Fruit fly (Drosophila melanogaster) whole organism, larva: ENCODE measurements around the gene CG11951.

Experiments used
- noc ChIP-seq: fragments of 200-800 bp; sonication (Bioruptor generic); optimal IDR thresholded peaks from 3 replicates; lab custom pipeline; 2019; ENCODE audit warnings: missing biosample characterization, mild to moderate bottlenecking, missing genetic modification characterization, moderate library complexity

The CG11951 gene

dm6 chr3R:29207996-29208395, 30.5 kb downstream of the CG11951 start:
- TF ChIP-seq noc, result peak; percentile 32

DNA sequence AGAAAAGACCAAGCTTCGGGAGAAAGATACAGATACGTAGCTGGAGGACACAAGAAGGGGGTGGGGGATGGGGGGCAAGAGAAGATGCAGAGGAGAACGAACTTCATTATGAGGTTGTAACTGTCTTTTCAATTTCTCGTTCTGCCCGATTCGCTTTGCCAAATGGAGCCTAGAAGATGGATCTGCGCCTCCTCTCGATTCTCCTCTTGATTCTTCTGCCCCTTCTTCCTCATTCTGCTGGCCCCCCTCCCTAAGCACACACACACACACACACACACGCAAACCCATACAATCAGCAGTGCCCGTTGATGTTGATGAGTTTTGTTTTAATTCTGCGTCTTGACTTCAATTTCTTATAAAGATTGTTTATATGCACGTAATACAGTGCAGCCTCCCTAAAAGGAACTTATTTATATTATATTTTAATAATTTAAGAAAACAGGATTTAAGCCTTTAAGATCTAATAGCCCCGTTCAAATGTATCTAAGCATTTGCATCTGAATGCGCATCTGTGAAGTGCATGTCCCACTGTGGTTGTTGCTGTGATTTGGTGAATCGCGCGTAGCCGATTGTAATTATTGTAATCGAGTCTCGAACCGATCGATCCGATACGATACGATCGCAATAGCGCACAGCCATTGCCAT, 31.4 kb downstream of the CG11951 start:
- peak; percentile 46 for TF ChIP-seq noc

DNA sequence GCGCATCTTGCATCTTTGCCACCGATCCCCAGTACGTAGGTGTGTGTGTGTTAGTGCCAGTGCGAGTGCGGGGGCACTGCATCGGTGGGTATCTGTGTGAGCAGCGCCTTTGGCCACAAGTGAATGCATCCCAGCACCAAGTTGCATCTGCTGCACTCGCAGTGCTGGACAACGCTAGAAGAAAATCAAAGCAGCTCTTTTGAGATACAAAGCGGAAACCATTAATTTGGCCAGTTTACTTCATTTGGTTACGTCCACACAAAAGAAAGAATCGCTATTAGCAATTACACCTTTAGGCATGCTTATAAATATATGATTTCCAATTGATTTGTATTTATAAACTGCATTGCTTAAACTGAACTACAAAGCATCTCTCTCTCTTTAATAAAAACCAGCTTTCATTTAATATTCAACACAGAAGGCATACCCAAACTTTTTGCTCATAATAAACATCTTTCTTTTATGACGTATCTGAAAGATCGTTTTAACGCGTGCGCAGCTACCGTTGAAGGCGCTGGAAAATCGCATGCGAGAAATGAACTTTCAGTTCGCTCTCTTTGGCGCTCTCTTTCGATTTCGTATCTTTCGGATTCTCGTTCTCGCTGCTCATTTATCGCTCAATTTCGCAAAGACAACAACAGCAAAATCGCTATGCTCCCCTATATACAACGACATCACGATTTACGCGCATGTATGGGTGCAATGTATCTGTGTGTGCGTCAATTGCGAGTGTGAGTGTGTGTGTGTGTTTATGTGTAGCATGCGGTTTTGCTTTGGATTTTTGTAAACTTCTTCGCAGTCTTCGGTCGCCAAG, 32.1 kb downstream of the CG11951 start:
- TF ChIP-seq noc, result no peak

- no peak for TF ChIP-seq noc
Observed at dm6 chr3R:29204612-29205480, 33.7 kb downstream of the CG11951 start.

DNA sequence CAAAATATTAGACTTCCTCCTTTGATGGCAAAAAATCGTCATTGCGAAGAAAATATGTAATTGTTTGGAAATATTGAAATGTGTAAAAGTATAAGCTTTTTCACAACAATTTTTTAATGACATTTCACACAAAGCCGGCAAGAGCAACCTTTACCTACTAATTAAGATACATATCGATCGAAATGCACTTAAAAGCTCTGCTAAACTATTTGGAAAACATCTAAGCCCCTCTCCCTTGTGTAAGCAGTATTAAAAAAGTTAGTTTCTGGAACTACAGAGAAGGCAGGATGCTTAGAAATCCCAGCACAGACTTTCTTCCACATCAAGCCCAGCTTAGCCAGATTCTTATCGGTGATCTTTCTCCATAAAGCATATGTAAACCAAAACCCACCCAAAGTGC, 34.5 kb downstream of the CG11951 start, which contains the start of gene Cyt-c1L:
Cyt-c1L (minus strand) TSS at position 101 of the 400 bp plus-strand sequence.
- TF ChIP-seq noc, result no peak

- TF ChIP-seq noc, result no peak
Observed at dm6 chr3R:29202418-29202817, 36.1 kb downstream of the CG11951 start, which contains the start of gene Mesh1. Gene Mesh1 (minus strand): TSS chr3R:29202525.

DNA sequence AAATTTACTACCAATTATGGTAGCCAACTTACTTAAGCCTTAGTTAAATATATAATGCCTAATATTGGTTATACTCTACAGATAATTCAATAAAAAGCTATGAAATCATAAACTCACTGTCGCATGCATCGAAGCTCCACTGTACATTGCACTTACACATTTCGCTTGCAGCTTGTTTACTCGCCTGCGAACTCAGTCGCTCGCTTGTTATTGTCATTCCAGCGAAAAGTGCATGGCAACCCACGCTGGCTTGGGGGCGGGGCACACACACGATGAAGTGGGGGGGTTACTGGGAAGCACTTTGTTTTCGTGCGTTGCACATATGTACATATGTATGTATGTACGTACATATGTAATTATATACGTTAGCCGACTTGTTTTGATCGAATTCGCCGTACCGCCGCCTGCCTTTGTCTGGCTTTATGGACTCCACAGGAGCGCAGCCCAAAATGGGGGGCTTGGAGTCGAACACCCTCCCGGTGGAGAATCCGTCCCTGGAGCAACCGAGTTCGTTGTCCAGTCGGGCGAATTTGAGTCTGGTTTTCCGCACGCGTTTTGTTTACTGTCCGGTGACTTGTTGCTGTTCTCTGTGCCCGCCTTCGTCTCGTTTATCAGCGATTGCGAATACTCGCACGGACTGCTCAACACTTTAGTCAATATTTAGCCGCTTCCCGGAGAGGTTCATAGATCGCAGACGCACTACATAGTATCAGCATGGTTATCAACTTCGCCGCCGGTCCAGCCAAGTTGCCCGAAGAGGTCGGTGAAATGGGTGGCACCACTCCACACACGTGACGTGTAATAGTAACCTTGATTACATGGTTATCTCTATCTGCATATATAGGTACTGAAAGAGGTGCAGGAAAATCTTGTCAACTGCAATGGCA, 38.5 kb downstream of the CG11951 start, which contains the start of gene CG11899:
CG11899 (plus strand) TSS at position 648 of the 887 bp plus-strand sequence.
- TF ChIP-seq noc, result peak; percentile 54

- TF ChIP-seq noc, result no peak
Observed at dm6 chr3R:29198299-29198698, 40.2 kb downstream of the CG11951 start.

DNA sequence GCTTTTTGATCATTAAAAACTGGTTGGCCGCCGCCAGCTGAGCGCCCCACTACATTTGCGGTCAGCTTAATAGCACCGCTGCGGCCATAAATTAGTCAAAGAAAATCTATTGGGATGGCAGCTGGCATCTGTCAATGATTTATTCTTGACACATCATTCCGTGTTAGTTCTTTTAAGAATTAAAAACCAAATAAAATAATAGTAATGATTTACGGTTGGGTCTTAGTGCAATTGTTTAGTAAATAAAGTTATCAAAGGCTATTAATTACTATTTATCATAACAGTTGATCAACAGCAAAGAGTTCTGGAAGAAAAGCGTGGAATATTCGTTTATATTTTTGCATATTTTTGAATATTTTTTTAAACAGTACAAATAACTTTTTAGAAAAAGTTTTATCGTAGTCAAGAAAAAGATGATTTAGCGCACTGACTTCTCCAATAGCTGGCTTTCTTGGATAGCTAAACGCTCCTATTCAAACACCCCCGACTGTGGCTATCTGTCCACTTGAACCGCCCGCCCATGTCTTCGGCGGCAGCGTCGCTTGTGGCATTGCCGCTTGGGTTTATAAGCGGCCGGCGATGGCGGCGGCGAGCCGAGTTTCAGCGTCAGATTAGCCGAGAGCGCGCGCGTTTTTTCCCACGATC, 41.4 kb downstream of the CG11951 start, which contains the start of gene CG14515:
CG14515 (plus strand) TSS at position 590 of the 645 bp plus-strand sequence.
- no peak for TF ChIP-seq noc

DNA sequence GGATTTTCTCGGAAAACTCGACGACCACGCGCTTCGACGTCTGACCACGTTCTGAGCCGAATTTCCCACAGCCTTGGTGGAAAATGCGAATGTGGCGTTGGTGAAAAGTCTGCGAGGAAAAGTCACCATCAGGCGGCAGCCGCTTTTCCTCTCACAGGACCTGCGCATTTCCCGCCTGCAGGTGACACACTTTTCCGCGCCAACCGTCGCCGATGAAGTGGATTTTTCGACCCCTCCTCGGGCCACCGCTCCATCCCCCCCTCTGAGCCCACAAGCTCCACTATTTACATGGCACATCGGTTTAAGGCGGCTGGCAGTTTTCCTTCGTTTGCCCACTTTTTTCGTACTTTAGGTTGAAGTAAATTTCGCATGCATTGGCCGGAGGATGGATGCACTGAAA, 43.6 kb downstream of the CG11951 start, which contains the start of gene jus:
jus (minus strand) TSS at position 38 of the 400 bp plus-strand sequence.
- no peak for TF ChIP-seq noc

dm6 chr3R:29190984-29191383, 47.5 kb downstream of the CG11951 start:
- TF ChIP-seq noc, result no peak
